Worm (Caenorhabditis elegans) whole organism, L1 larva: ENCODE measurements around the gene F35G12.5.
A peak's percentile ranks its signal among the peaks of the same experiment; 100 is the strongest.

Experiments used
- C04F5.9 ChIP-seq: sonication (generic microtip); optimal IDR thresholded peaks from 2 replicates; lab custom pipeline; 2016; ENCODE audit warnings: missing genetic modification characterization, missing compliant biosample characterization
- C16A3.4 ChIP-seq: fragments of 150-350 bp; optimal IDR thresholded peaks from 2 replicates; lab custom pipeline; 2014; ENCODE audit warnings: missing biosample characterization, missing genetic modification characterization
- F16B12.6 ChIP-seq: fragments of 150-350 bp; optimal IDR thresholded peaks from 2 replicates; lab custom pipeline; 2014; ENCODE audit warnings: missing biosample characterization, missing genetic modification characterization
- alr-1 ChIP-seq: fragments of 200-800 bp; sonication (Bioruptor generic); optimal IDR thresholded peaks from 2 replicates; lab custom pipeline; 2018; ENCODE audit warnings: borderline replicate concordance, mild to moderate bottlenecking, missing genetic modification characterization, missing compliant biosample characterization
- blmp-1 ChIP-seq: fragments of 150-350 bp; optimal IDR thresholded peaks from 2 replicates; lab custom pipeline; 2014; ENCODE audit warnings: missing biosample characterization, missing genetic modification characterization
- ceh-63 ChIP-seq: fragments of 200-800 bp; sonication (Bioruptor generic); optimal IDR thresholded peaks from 2 replicates; lab custom pipeline; 2018; ENCODE audit warnings: mild to moderate bottlenecking, missing genetic modification characterization, missing compliant biosample characterization
- ceh-8 ChIP-seq: fragments of 200-800 bp; sonication (Bioruptor generic); optimal IDR thresholded peaks from 2 replicates; lab custom pipeline; 2018; ENCODE audit warnings: mild to moderate bottlenecking, missing genetic modification characterization, moderate library complexity, missing compliant biosample characterization
- ceh-82 ChIP-seq, 3 experiments: fragments of 150-350 bp in 1 of 3; sonication (generic microtip) in 2 of 3; optimal IDR thresholded peaks; 2 replicates each; lab custom pipeline; 2014 to 2017; ENCODE audit warnings: missing biosample characterization in 3 of 3, missing genetic modification characterization in 3 of 3
- dsc-1 ChIP-seq: sonication (generic microtip); optimal IDR thresholded peaks from 2 replicates; lab custom pipeline; 2016; ENCODE audit warnings: mild to moderate bottlenecking, missing genetic modification characterization, missing compliant biosample characterization
- efl-1 ChIP-seq, 4 experiments: fragments of 150-350 bp; optimal IDR thresholded peaks in 3 of 4; peaks in 1 of 4; 1 replicate in 1 of 4; 2 replicates in 3 of 4; lab custom pipeline; 2014; ENCODE audit warnings: missing biosample characterization in 2 of 4, missing genetic modification characterization in 2 of 4, missing genetic modification reagents in 2 of 4
- efl-3 ChIP-seq: fragments of 200-800 bp; sonication (Bioruptor generic); optimal IDR thresholded peaks from 2 replicates; lab custom pipeline; 2018; ENCODE audit warnings: mild to moderate bottlenecking, missing genetic modification characterization, missing compliant biosample characterization
- egl-27 ChIP-seq, 2 experiments: fragments of 150-350 bp in 1 of 2; sonication (generic microtip); optimal IDR thresholded peaks; 3 replicates each; lab custom pipeline; 2017 to 2018; ENCODE audit warnings: missing biosample characterization in 2 of 2, missing genetic modification characterization in 2 of 2, missing genetic modification reagents in 2 of 2
- elt-2 ChIP-seq: sonication (generic microtip); optimal IDR thresholded peaks from 2 replicates; lab custom pipeline; 2016; ENCODE audit warnings: missing genetic modification characterization, mild to moderate bottlenecking, inconsistent platforms, missing compliant biosample characterization, missing genetic modification reagents
- elt-3 ChIP-seq, 6 experiments: fragments of 150-350 bp in 1 of 6; sonication (generic microtip); optimal IDR thresholded peaks; 2 replicates each; lab custom pipeline; 2017 to 2018; ENCODE audit warnings: missing biosample characterization in 6 of 6, missing genetic modification characterization in 6 of 6, inconsistent platforms in 1 of 6
- fkh-10 ChIP-seq: sonication (generic microtip); optimal IDR thresholded peaks from 2 replicates; lab custom pipeline; 2017; ENCODE audit warnings: missing biosample characterization, missing genetic modification reagents, missing genetic modification characterization
- fkh-4 ChIP-seq: sonication (generic microtip); optimal IDR thresholded peaks from 2 replicates; lab custom pipeline; 2016; ENCODE audit warnings: missing compliant biosample characterization, missing genetic modification characterization, borderline replicate concordance
- fkh-8 ChIP-seq: sonication (generic microtip); optimal IDR thresholded peaks from 2 replicates; lab custom pipeline; 2016; ENCODE audit warnings: mild to moderate bottlenecking, missing genetic modification characterization, missing compliant biosample characterization
- grh-1 ChIP-seq: fragments of 200-800 bp; sonication (Bioruptor generic); IDR thresholded peaks from 2 replicates; pipeline ENCODE4 v1.3.6; 2022; ENCODE audit warnings: missing genetic modification reagents, missing genetic modification characterization, missing compliant biosample characterization
- hpl-2 ChIP-seq: fragments of 150-350 bp; optimal IDR thresholded peaks from 2 replicates; lab custom pipeline; 2014; ENCODE audit warnings: missing biosample characterization, missing genetic modification reagents, missing genetic modification characterization
- lin-14 ChIP-seq: fragments of 200-800 bp; sonication (Bioruptor generic); optimal IDR thresholded peaks from 2 replicates; lab custom pipeline; 2018; ENCODE audit warnings: mild to moderate bottlenecking, missing genetic modification characterization, moderate library complexity, missing compliant biosample characterization
- lin-15B ChIP-seq: fragments of 150-350 bp; sonication (generic microtip); optimal IDR thresholded peaks from 3 replicates; lab custom pipeline; 2014; ENCODE audit warnings: missing biosample characterization, missing genetic modification characterization
- lsy-2 ChIP-seq, 2 experiments: fragments of 150-350 bp; optimal IDR thresholded peaks; 2 replicates each; lab custom pipeline; 2014; ENCODE audit warnings: missing biosample characterization in 2 of 2, missing genetic modification characterization in 2 of 2
- mep-1 ChIP-seq: fragments of 150-350 bp; optimal IDR thresholded peaks from 2 replicates; lab custom pipeline; 2014; ENCODE audit warnings: missing biosample characterization, missing genetic modification characterization
- nhr-20 ChIP-seq: sonication (generic microtip); optimal IDR thresholded peaks from 2 replicates; lab custom pipeline; 2016; ENCODE audit warnings: mild to moderate bottlenecking, missing genetic modification characterization, missing compliant biosample characterization
- nhr-71 ChIP-seq: sonication (generic microtip); optimal IDR thresholded peaks from 2 replicates; lab custom pipeline; 2016; ENCODE audit warnings: mild to moderate bottlenecking, missing genetic modification characterization, moderate library complexity, missing compliant biosample characterization
- nhr-85 ChIP-seq: sonication (generic microtip); peaks from one replicate; lab custom pipeline; 2016; ENCODE audit warnings: missing genetic modification characterization, inconsistent platforms, missing compliant biosample characterization
- pax-3 ChIP-seq: fragments of 200-800 bp; sonication (Bioruptor generic); optimal IDR thresholded peaks from 2 replicates; lab custom pipeline; 2018; ENCODE audit warnings: mild to moderate bottlenecking, missing genetic modification characterization, moderate library complexity, missing compliant biosample characterization
- rnt-1 ChIP-seq: sonication (generic microtip); optimal IDR thresholded peaks from 2 replicates; lab custom pipeline; 2016; ENCODE audit warnings: mild to moderate bottlenecking, missing genetic modification characterization, moderate library complexity, missing compliant biosample characterization
- snpc-4 ChIP-seq: fragments of 150-350 bp; optimal IDR thresholded peaks from 2 replicates; lab custom pipeline; 2014; ENCODE audit warnings: missing biosample characterization, missing genetic modification characterization
- snu-23 ChIP-seq: sonication (generic microtip); optimal IDR thresholded peaks from 2 replicates; lab custom pipeline; 2016; ENCODE audit warnings: missing genetic modification characterization, missing compliant biosample characterization
- sptf-1 ChIP-seq: fragments of 150-350 bp; optimal IDR thresholded peaks from 2 replicates; lab custom pipeline; 2014; ENCODE audit warnings: missing biosample characterization, missing genetic modification characterization
- sup-37 ChIP-seq: fragments of 200-800 bp; sonication (Bioruptor generic); optimal IDR thresholded peaks from 2 replicates; lab custom pipeline; 2018; ENCODE audit warnings: mild to moderate bottlenecking, missing genetic modification characterization, missing compliant biosample characterization
- swsn-7 ChIP-seq: sonication (generic microtip); optimal IDR thresholded peaks from 2 replicates; lab custom pipeline; 2016; ENCODE audit warnings: missing genetic modification characterization, missing compliant biosample characterization
- tbx-2 ChIP-seq: sonication (generic microtip); optimal IDR thresholded peaks from 2 replicates; lab custom pipeline; 2016; ENCODE audit warnings: missing genetic modification characterization, missing compliant biosample characterization
- tlp-1 ChIP-seq: fragments of 150-350 bp; optimal IDR thresholded peaks from 2 replicates; lab custom pipeline; 2014; ENCODE audit warnings: missing biosample characterization, missing genetic modification characterization
- unc-130 ChIP-seq: fragments of 150-350 bp; optimal IDR thresholded peaks from 2 replicates; lab custom pipeline; 2017; ENCODE audit warnings: missing biosample characterization, missing genetic modification characterization, inconsistent platforms
- xbp-1 ChIP-seq: sonication (generic microtip); optimal IDR thresholded peaks from 2 replicates; lab custom pipeline; 2016; ENCODE audit warnings: missing genetic modification characterization, missing compliant biosample characterization

F35G12.5 gene

ce11 chrIII:4601286-4601685 lies 17.4 kb downstream of the F35G12.5 start:
- TF ChIP-seq nhr-85 (peak; percentile 43), xbp-1 (tag; lab: Kevin White, UChicago) (no peak)

- TF ChIP-seq sup-37 (GFP tag; lab: Kevin White, UChicago) (no peak), rnt-1 (tag; lab: Kevin White, UChicago) (peak; percentile 21), grh-1 (no peak), efl-3 (GFP tag; lab: Kevin White, UChicago) (no peak)
Observed at ce11 chrIII:4603837-4604236, 19.9 kb downstream of the F35G12.5 start.

- no peak for TF ChIP-seq ceh-63
- TF ChIP-seq C16A3.4 (tag; lab: Kevin White, UChicago): no peak
- TF ChIP-seq mep-1: peak; percentile 62
- TF ChIP-seq lin-15B (tag; lab: Kevin White, UChicago): no peak
- no peak for TF ChIP-seq egl-27 (tag; optimal IDR thresholded peaks at IDR 0.05; lab: Kevin White, UChicago)
- TF ChIP-seq nhr-85: peak; percentile 58
- no peak for TF ChIP-seq nhr-20 (tag; lab: Kevin White, UChicago)
- TF ChIP-seq snu-23 (GFP tag; lab: Kevin White, UChicago): peak; percentile 40
- no peak for TF ChIP-seq alr-1 (tag; lab: Kevin White, UChicago)
- peak; percentile 15 for TF ChIP-seq swsn-7 (tag; lab: Kevin White, UChicago)
- no peak for TF ChIP-seq hpl-2 (GFP tag; lab: Kevin White, UChicago)
- no peak for TF ChIP-seq ceh-82 (tag; optimal IDR thresholded peaks at IDR 0.05; lab: Kevin White, UChicago)
- no peak for TF ChIP-seq elt-2 (tag; lab: Kevin White, UChicago)
- peak; percentile 4 for TF ChIP-seq nhr-71 (tag; lab: Kevin White, UChicago)
- TF ChIP-seq sptf-1 (tag; lab: Kevin White, UChicago): no peak
- peak; percentile 87 for TF ChIP-seq lin-14 (GFP tag; lab: Kevin White, UChicago)
- TF ChIP-seq rnt-1 (tag; lab: Kevin White, UChicago): no peak
- peak in 1 of 2 experiments; percentile 25 for TF ChIP-seq lsy-2 (tag; optimal IDR thresholded peaks at IDR 0.05; lab: Kevin White, UChicago)
- peak; percentile 67 for TF ChIP-seq F16B12.6
- TF ChIP-seq xbp-1 (tag; lab: Kevin White, UChicago): no peak
- peak in 1 of 2 experiments; percentile 39 for TF ChIP-seq efl-1 (optimal IDR thresholded peaks at IDR 0.05; lab: Kevin White, UChicago)
- TF ChIP-seq efl-1 (GFP tag; optimal IDR thresholded peaks at IDR 0.05 in 1 of 2; lab: Kevin White, UChicago): peak; percentile 2 to 72
- peak in 1 of 6 experiments; percentile 20 for TF ChIP-seq elt-3 (tag; optimal IDR thresholded peaks at IDR 0.05; lab: Kevin White, UChicago)
- TF ChIP-seq fkh-4 (tag; lab: Kevin White, UChicago): no peak
- TF ChIP-seq fkh-8: peak; percentile 5
- TF ChIP-seq tbx-2: no peak
- TF ChIP-seq blmp-1 (tag; lab: Kevin White, UChicago): peak; percentile 37
- TF ChIP-seq unc-130 (tag; lab: Kevin White, UChicago): no peak
Observed at ce11 chrIII:4612334-4612953, 28.5 kb downstream of the F35G12.5 start, which contains the start of gene sel-2. Gene sel-2, minus strand, starts transcription at chrIII:4612384.

- TF ChIP-seq C04F5.9 (tag; lab: Kevin White, UChicago): no peak
- TF ChIP-seq efl-3 (GFP tag; lab: Kevin White, UChicago): no peak
- peak; percentile 11 for TF ChIP-seq lin-14 (GFP tag; lab: Kevin White, UChicago)
- TF ChIP-seq ceh-8: no peak
- no peak for TF ChIP-seq pax-3 (tag; lab: Kevin White, UChicago)
- TF ChIP-seq snpc-4: no peak
- no peak for TF ChIP-seq dsc-1 (tag; lab: Kevin White, UChicago)
- no peak for TF ChIP-seq fkh-10 (GFP tag; lab: Kevin White, UChicago)
- peak; percentile 91 for TF ChIP-seq blmp-1 (tag; lab: Kevin White, UChicago)
- no peak for TF ChIP-seq fkh-8
- no peak for TF ChIP-seq tlp-1 (tag; lab: Kevin White, UChicago)
Observed at ce11 chrIII:4616071-4616571, 32.2 kb downstream of the F35G12.5 start, which contains the start of gene lips-3. Gene lips-3, plus strand, starts transcription at chrIII:4616528.
